Fruit fly (Drosophila melanogaster) whole organism, embryonic: ENCODE results near the gene Tep4.

Experiments
- BEAF-32 ChIP-seq: fragments of 200-800 bp; sonication (Bioruptor generic); optimal IDR thresholded peaks from 3 replicates; lab custom pipeline; 2017; ENCODE audit warnings: missing biosample characterization, missing genetic modification characterization, mild to moderate bottlenecking, moderate library complexity, missing genetic modification reagents
- Bgb ChIP-seq: fragments of 200-800 bp; sonication (Bioruptor generic); IDR thresholded peaks from 2 replicates; pipeline ENCODE4 v1.3.6; 2022; ENCODE audit warnings: missing biosample characterization, missing genetic modification characterization; ENCODE audit not compliant: partially characterized antibody
- CG10147 ChIP-seq: fragments of 200-800 bp; sonication (Bioruptor generic); optimal IDR thresholded peaks from 2 replicates; lab custom pipeline; 2019; ENCODE audit warnings: missing biosample characterization, mild to moderate bottlenecking, missing genetic modification characterization, moderate library complexity
- CG10321 ChIP-seq: fragments of 200-800 bp; sonication (Bioruptor generic); IDR thresholded peaks from 2 replicates; pipeline ENCODE4 v1.3.6; 2022; ENCODE audit warnings: missing biosample characterization, missing genetic modification characterization
- CG10366 ChIP-seq: fragments of 200-800 bp; sonication (Bioruptor generic); IDR thresholded peaks from 2 replicates; pipeline ENCODE4 v1.3.6; 2022; ENCODE audit warnings: missing biosample characterization, missing genetic modification characterization
- CG11560 ChIP-seq: fragments of 200-800 bp; sonication (Bioruptor generic); IDR thresholded peaks from 3 replicates; pipeline ENCODE4 v1.3.6; 2022; ENCODE audit warnings: missing biosample characterization, missing genetic modification characterization
- CG13287 ChIP-seq: fragments of 200-800 bp; sonication (Bioruptor generic); IDR thresholded peaks from 2 replicates; pipeline ENCODE4 v1.3.6; 2022; ENCODE audit warnings: missing biosample characterization, missing genetic modification characterization; ENCODE audit not compliant: partially characterized antibody
- CG13424 ChIP-seq: fragments of 200-800 bp; sonication (Bioruptor generic); optimal IDR thresholded peaks from 2 replicates; lab custom pipeline; 2019; ENCODE audit warnings: missing biosample characterization, mild to moderate bottlenecking, missing genetic modification characterization, moderate library complexity
- CG14860 ChIP-seq: fragments of 200-800 bp; sonication (Bioruptor generic); IDR thresholded peaks from 3 replicates; pipeline ENCODE4 v1.3.6; 2022; ENCODE audit warnings: missing biosample characterization, missing genetic modification characterization; ENCODE audit not compliant: partially characterized antibody
- CG15269 ChIP-seq: fragments of 200-800 bp; sonication (Bioruptor generic); optimal IDR thresholded peaks from 2 replicates; lab custom pipeline; 2018; ENCODE audit warnings: missing biosample characterization, mild to moderate bottlenecking, missing genetic modification characterization, moderate library complexity
- CG16813 ChIP-seq: fragments of 200-800 bp; sonication (Bioruptor generic); IDR thresholded peaks from 3 replicates; pipeline ENCODE4 v1.3.6; 2022; ENCODE audit warnings: missing biosample characterization, missing genetic modification characterization; ENCODE audit not compliant: partially characterized antibody
- CG17186 ChIP-seq: fragments of 200-800 bp; sonication (Bioruptor generic); optimal IDR thresholded peaks from 3 replicates; lab custom pipeline; 2017; ENCODE audit warnings: missing biosample characterization, missing genetic modification reagents, missing genetic modification characterization
- CG18011 ChIP-seq: fragments of 200-800 bp; sonication (Bioruptor generic); optimal IDR thresholded peaks from 2 replicates; lab custom pipeline; 2017; ENCODE audit warnings: missing biosample characterization, missing genetic modification characterization, mild to moderate bottlenecking, moderate library complexity, missing genotype
- CG18262 ChIP-seq: fragments of 200-800 bp; optimal IDR thresholded peaks from 3 replicates; lab custom pipeline; 2019; ENCODE audit warnings: missing biosample characterization, mild to moderate bottlenecking, missing genetic modification characterization, moderate library complexity
- CG30403 ChIP-seq: fragments of 200-800 bp; sonication (Bioruptor generic); optimal IDR thresholded peaks from 3 replicates; lab custom pipeline; 2016; ENCODE audit warnings: missing biosample characterization, missing genetic modification characterization
- CG3838 ChIP-seq: fragments of 200-800 bp; sonication (Bioruptor generic); optimal IDR thresholded peaks from 3 replicates; lab custom pipeline; 2016; ENCODE audit warnings: missing biosample characterization, missing genetic modification characterization
- CG4404 ChIP-seq: fragments of 200-800 bp; sonication (Bioruptor generic); IDR thresholded peaks from 2 replicates; pipeline ENCODE4 v1.3.6; 2022; ENCODE audit warnings: missing biosample characterization, missing genetic modification characterization
- CG4707 ChIP-seq: fragments of 200-800 bp; sonication (Bioruptor generic); optimal IDR thresholded peaks from 2 replicates; lab custom pipeline; 2018; ENCODE audit warnings: missing biosample characterization, mild to moderate bottlenecking, missing genetic modification characterization, moderate library complexity
- CG9609 ChIP-seq: fragments of 200-800 bp; sonication (Bioruptor generic); optimal IDR thresholded peaks from 3 replicates; lab custom pipeline; 2016; ENCODE audit warnings: missing biosample characterization, missing genetic modification characterization
- CG9797 ChIP-seq: fragments of 200-800 bp; sonication (Bioruptor generic); optimal IDR thresholded peaks from 3 replicates; lab custom pipeline; 2018; ENCODE audit warnings: missing biosample characterization, mild to moderate bottlenecking, missing genetic modification characterization
- Doc3 ChIP-seq: fragments of 200-800 bp; sonication (Bioruptor generic); IDR thresholded peaks from 3 replicates; pipeline ENCODE4 v1.3.6; 2022; ENCODE audit warnings: missing biosample characterization, missing genetic modification characterization; ENCODE audit not compliant: partially characterized antibody
- Eip74EF ChIP-seq, 2 experiments: fragments of 200-800 bp in 1 of 2; fragments of >200 bp in 1 of 2; sonication (Bioruptor generic) in 1 of 2; optimal IDR thresholded peaks; 2 replicates each; lab custom pipeline; 2017 to 2019; ENCODE audit warnings: missing biosample characterization in 2 of 2, missing genetic modification characterization in 2 of 2, mild to moderate bottlenecking in 1 of 2, moderate library complexity in 1 of 2
- H2.0 ChIP-seq: fragments of 200-800 bp; sonication (Bioruptor generic); IDR thresholded peaks from 2 replicates; pipeline ENCODE4 v1.3.6; 2022; ENCODE audit warnings: missing biosample characterization, missing genetic modification characterization
- HHEX ChIP-seq: fragments of 200-800 bp; sonication (Bioruptor generic); optimal IDR thresholded peaks from 3 replicates; lab custom pipeline; 2017; ENCODE audit warnings: missing biosample characterization, mild to moderate bottlenecking, missing genetic modification characterization, missing genetic modification reagents
- HmgZ ChIP-seq: fragments of 200-800 bp; sonication (Bioruptor generic); optimal IDR thresholded peaks from 2 replicates; lab custom pipeline; 2018; ENCODE audit warnings: missing biosample characterization, mild to moderate bottlenecking, missing genetic modification characterization
- Hmx ChIP-seq: fragments of 200-800 bp; sonication (Bioruptor generic); optimal IDR thresholded peaks from 2 replicates; lab custom pipeline; 2016; ENCODE audit warnings: missing biosample characterization, missing genetic modification characterization
- Hsf ChIP-seq: fragments of 200-800 bp; sonication (Bioruptor generic); optimal IDR thresholded peaks from 3 replicates; lab custom pipeline; 2016; ENCODE audit warnings: missing biosample characterization, missing genetic modification characterization
- Opbp ChIP-seq: fragments of 200-800 bp; sonication (Bioruptor generic); IDR thresholded peaks from 3 replicates; pipeline ENCODE4 v1.3.6; 2022; ENCODE audit warnings: missing biosample characterization, missing genetic modification characterization; ENCODE audit not compliant: partially characterized antibody
- Sox102F ChIP-seq: fragments of 200-800 bp; sonication (Bioruptor generic); optimal IDR thresholded peaks from 2 replicates; lab custom pipeline; 2018; ENCODE audit warnings: missing biosample characterization, mild to moderate bottlenecking, missing genetic modification characterization, moderate library complexity
- Sry-β ChIP-seq: fragments of 200-800 bp; sonication (Bioruptor generic); optimal IDR thresholded peaks from 2 replicates; lab custom pipeline; 2018; ENCODE audit warnings: missing biosample characterization, mild to moderate bottlenecking, missing genetic modification characterization, moderate library complexity
- Ssrp ChIP-seq: fragments of 200-800 bp; sonication (Bioruptor generic); optimal IDR thresholded peaks from 2 replicates; lab custom pipeline; 2018; ENCODE audit warnings: missing biosample characterization, mild to moderate bottlenecking, missing genetic modification characterization, moderate library complexity
- amos ChIP-seq: fragments of 200-800 bp; sonication (Bioruptor generic); IDR thresholded peaks from 2 replicates; pipeline ENCODE4 v1.3.6; 2022; ENCODE audit warnings: missing biosample characterization, missing genetic modification characterization; ENCODE audit not compliant: partially characterized antibody
- bsh ChIP-seq, 2 experiments: fragments of 200-800 bp; sonication (Bioruptor generic); optimal IDR thresholded peaks; 2 replicates each; lab custom pipeline; 2017 to 2018; ENCODE audit warnings: mild to moderate bottlenecking in 2 of 2, missing biosample characterization in 2 of 2, missing genetic modification characterization in 2 of 2, moderate library complexity in 1 of 2
- chinmo ChIP-seq: fragments of 200-800 bp; sonication (Bioruptor generic); IDR thresholded peaks from 4 replicates; pipeline ENCODE4 v1.3.6; 2022; ENCODE audit warnings: missing biosample characterization, missing genetic modification characterization; ENCODE audit not compliant: partially characterized antibody
- croc ChIP-seq: fragments of 200-800 bp; sonication (Bioruptor generic); conservative IDR thresholded peaks from 3 replicates; pipeline ENCODE4 v1.3.6; 2022; ENCODE audit warnings: missing biosample characterization, missing genetic modification characterization
- da ChIP-seq: fragments of 200-800 bp; sonication (Bioruptor generic); optimal IDR thresholded peaks from 2 replicates; lab custom pipeline; 2016; ENCODE audit warnings: missing biosample characterization, missing genetic modification characterization
- en ChIP-seq: fragments of 200-800 bp; sonication (Bioruptor generic); optimal IDR thresholded peaks from 2 replicates; lab custom pipeline; 2016; ENCODE audit warnings: missing biosample characterization, missing genetic modification characterization
- ewg ChIP-seq: fragments of 200-800 bp; sonication (Bioruptor generic); optimal IDR thresholded peaks from 3 replicates; lab custom pipeline; 2017; ENCODE audit warnings: mild to moderate bottlenecking, missing biosample characterization, missing genetic modification reagents, missing genetic modification characterization
- gfzf ChIP-seq: fragments of 200-800 bp; sonication (Bioruptor generic); optimal IDR thresholded peaks from 2 replicates; lab custom pipeline; 2016; ENCODE audit warnings: missing biosample characterization, mild to moderate bottlenecking, missing genetic modification characterization, moderate library complexity
- hb ChIP-seq: fragments of 200-800 bp; sonication (Bioruptor generic); IDR thresholded peaks from 3 replicates; pipeline ENCODE4 v1.3.6; 2022; ENCODE audit warnings: missing biosample characterization, missing genetic modification characterization; ENCODE audit not compliant: partially characterized antibody
- inv ChIP-seq: fragments of 200-800 bp; sonication (Bioruptor generic); IDR thresholded peaks from 2 replicates; pipeline ENCODE4 v1.3.6; 2022; ENCODE audit warnings: missing biosample characterization, missing genetic modification characterization; ENCODE audit not compliant: partially characterized antibody
- knrl ChIP-seq: fragments of 200-800 bp; sonication (Bioruptor generic); IDR thresholded peaks from 3 replicates; pipeline ENCODE4 v1.3.6; 2022; ENCODE audit warnings: missing biosample characterization, missing genetic modification characterization; ENCODE audit not compliant: partially characterized antibody
- tna ChIP-seq: fragments of 200-800 bp; sonication (Bioruptor generic); IDR thresholded peaks from 2 replicates; pipeline ENCODE4 v1.3.6; 2022; ENCODE audit warnings: missing biosample characterization, missing genetic modification characterization; ENCODE audit not compliant: partially characterized antibody
- toy ChIP-seq: fragments of 200-800 bp; sonication (Bioruptor generic); IDR thresholded peaks from 2 replicates; pipeline ENCODE4 v1.3.6; 2022; ENCODE audit warnings: missing biosample characterization, missing genetic modification characterization
- twi ChIP-seq: fragments of 200-800 bp; optimal IDR thresholded peaks from 2 replicates; lab custom pipeline; 2019; ENCODE audit warnings: missing biosample characterization, mild to moderate bottlenecking, missing genetic modification characterization, moderate library complexity
- vnd ChIP-seq: fragments of 200-800 bp; sonication (Bioruptor generic); IDR thresholded peaks from 3 replicates; pipeline ENCODE4 v1.3.6; 2022; ENCODE audit warnings: missing biosample characterization, missing genetic modification characterization; ENCODE audit not compliant: partially characterized antibody
- zen2 ChIP-seq: fragments of 200-800 bp; sonication (Bioruptor generic); IDR thresholded peaks from 3 replicates; pipeline ENCODE4 v1.3.6; 2022; ENCODE audit warnings: missing biosample characterization, missing genetic modification characterization; ENCODE audit not compliant: partially characterized antibody

Tep4 gene

dm6 chr2L:19579995-19580578, 31.8 kb downstream of the Tep4 start, which contains the start of gene Pmvk (continued):
- TF ChIP-seq CG10366 (GFP tag; lab: Robert Waterston, UW) (no peak), da (GFP tag; lab: Kevin White, UChicago) (no peak), tna (GFP tag; lab: Robert Waterston, UW) (peak; percentile 97), Sox102F (GFP tag; lab: Kevin White, UChicago) (no peak), CG3838 (GFP tag; lab: Kevin White, UChicago) (no peak), croc (GFP tag; lab: Robert Waterston, UW) (no peak), CG9797 (peak; percentile 45), vnd (GFP tag; lab: Robert Waterston, UW) (peak; percentile 91), inv (GFP tag; lab: Robert Waterston, UW) (peak; percentile 59), CG30403 (GFP tag; lab: Kevin White, UChicago) (no peak), twi (no peak), H2.0 (GFP tag; lab: Robert Waterston, UW) (no peak), toy (GFP tag; lab: Robert Waterston, UW) (no peak), hb (GFP tag; lab: Robert Waterston, UW) (peak; percentile 85; the same call in 2 of the 3 replicates), CG9609 (GFP tag; lab: Kevin White, UChicago) (no peak), Bgb (GFP tag; lab: Robert Waterston, UW) (peak; percentile 90), gfzf (GFP tag; lab: Kevin White, UChicago) (no peak), amos (peak; percentile 77; the same call in 1 of the 2 replicates), CG4707 (GFP tag; lab: Kevin White, UChicago) (no peak), BEAF-32 (GFP tag; lab: Kevin White, UChicago) (peak; percentile 50), HmgZ (tag; lab: Kevin White, UChicago) (peak; percentile 63), CG4404 (GFP tag; lab: Robert Waterston, UW) (no peak), CG14860 (GFP tag; lab: Robert Waterston, UW) (peak; percentile 92), Opbp (peak; percentile 89; the same call in 2 of the 3 replicates), CG18011 (GFP tag; lab: Kevin White, UChicago) (no peak), CG10147 (GFP tag; lab: Kevin White, UChicago) (no peak), knrl (peak; percentile 46; the same call in 2 of the 3 replicates), Hmx (GFP tag; lab: Kevin White, UChicago) (no peak), CG13287 (GFP tag; lab: Robert Waterston, UW) (peak; percentile 86), zen2 (GFP tag; lab: Robert Waterston, UW) (peak; percentile 95), HHEX (GFP tag; lab: Kevin White, UChicago) (no peak), ewg (GFP tag; lab: Kevin White, UChicago) (no peak), CG16813 (GFP tag; lab: Robert Waterston, UW) (peak; percentile 75; the same call in 2 of the 3 replicates), CG11560 (tag; lab: Robert Waterston, UW) (no peak), CG18262 (tag; lab: Kevin White, UChicago) (peak; percentile 5), Sry-β (no peak), Ssrp (tag; lab: Kevin White, UChicago) (no peak), CG15269 (tag; lab: Kevin White, UChicago) (no peak), CG13424 (tag; lab: Kevin White, UChicago) (no peak), CG10321 (no peak), en (GFP tag; lab: Kevin White, UChicago) (no peak), bsh (GFP tag; optimal IDR thresholded peaks at IDR 0.05; lab: Kevin White, UChicago) (no peak), chinmo (peak; percentile 92; the same call in 3 of the 4 replicates), CG17186 (peak; percentile 51), Hsf (GFP tag; lab: Kevin White, UChicago) (no peak), Eip74EF (GFP tag; optimal IDR thresholded peaks at IDR 0.05; lab: Kevin White, UChicago) (no peak), Doc3 (peak; percentile 65)
